Worm (Caenorhabditis elegans): ENCODE data around the gene T27E9.2.

DNA sequence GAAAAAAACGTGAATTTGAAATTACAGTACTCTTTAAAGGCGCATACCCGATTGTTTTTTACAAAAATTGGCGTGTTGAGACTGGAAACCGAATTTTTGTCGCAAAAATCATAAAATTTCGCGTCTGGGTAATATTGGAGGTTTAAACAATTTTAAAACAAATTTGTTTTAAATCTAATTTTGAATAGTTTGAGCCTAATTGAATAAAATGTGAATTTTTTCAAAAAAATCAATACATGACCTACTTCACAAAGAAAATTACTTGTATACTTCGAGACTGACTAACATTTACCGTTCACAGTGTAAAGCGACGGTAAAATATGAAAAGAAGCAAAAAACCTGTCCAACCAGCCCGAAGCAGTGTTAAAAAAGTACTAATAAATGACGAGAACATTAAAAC lies 5.1 kb downstream of the T27E9.2 start:
- TF ChIP-seq syd-9 (tag; optimal IDR thresholded peaks at IDR 0.05): no peak
- TF ChIP-seq C08G9.2 (tag; optimal IDR thresholded peaks at IDR 0.05): no peak
- TF ChIP-seq pqm-1 (tag; optimal IDR thresholded peaks at IDR 0.05): no peak
- TF ChIP-seq ama-1 (optimal IDR thresholded peaks at IDR 0.05): no peak
- no peak for TF ChIP-seq dve-1 (tag; optimal IDR thresholded peaks at IDR 0.05)
- no peak for TF ChIP-seq unc-3 (GFP tag; conservative IDR thresholded peaks at IDR 0.05)
- no peak for TF ChIP-seq unc-3 (tag; optimal IDR thresholded peaks at IDR 0.05)
- TF ChIP-seq fax-1 (tag; optimal IDR thresholded peaks at IDR 0.05): no peak

Measured in whole organism, late embryonic.